Worm (Caenorhabditis elegans): Measurements from ENCODE around the gene C16C4.1.

- TF ChIP-seq nhr-11 (tag; optimal IDR thresholded peaks at IDR 0.05), result no peak
- TF ChIP-seq nhr-6 (tag; optimal IDR thresholded peaks at IDR 0.05), result no peak
- TF ChIP-seq elt-1 (tag; optimal IDR thresholded peaks at IDR 0.05), result no peak
- TF ChIP-seq elt-3 (tag; optimal IDR thresholded peaks at IDR 0.05), result no peak
- no peak for TF ChIP-seq unc-62 (GFP tag; optimal IDR thresholded peaks at IDR 0.05)
- no peak for TF ChIP-seq F13H6.1 (tag; optimal IDR thresholded peaks at IDR 0.05)
- TF ChIP-seq lsy-2 (tag; optimal IDR thresholded peaks at IDR 0.05), result no peak
- no peak for TF ChIP-seq ama-1 (optimal IDR thresholded peaks at IDR 0.05)
- TF ChIP-seq fos-1 (tag; optimal IDR thresholded peaks at IDR 0.05), result peak; percentile 24
- TF ChIP-seq crh-2 (tag; optimal IDR thresholded peaks at IDR 0.05), result peak; percentile 7
- no peak for TF ChIP-seq blmp-1 (tag; optimal IDR thresholded peaks at IDR 0.05; ENCODE audit: insufficient read depth)
Observed at ce11 chrII:1870875-1871592, 23.0 kb upstream of the C16C4.1 start, which contains the start of gene math-10.
